Worm (Caenorhabditis elegans): ENCODE measurements around the gene ptd-2.

ce11 chrV:9293359-9293758 lies 43.3 kb downstream of the ptd-2 start:
- TF ChIP-seq dao-5 (tag; optimal IDR thresholded peaks at IDR 0.05) (no peak), him-1 (tag; optimal IDR thresholded peaks at IDR 0.05) (no peak), W03F9.2 (tag; optimal IDR thresholded peaks at IDR 0.05) (no peak)

Measured in whole organism, L4/young adult.